Fruit fly (Drosophila melanogaster) whole organism, embryonic: ENCODE results near the gene GatB.
A peak's percentile ranks its signal among the peaks of the same experiment; 100 is the strongest.

ENCODE experiments used
- ATbp ChIP-seq: fragments of 200-800 bp; sonication (Bioruptor generic); optimal IDR thresholded peaks from 2 replicates; lab custom pipeline; 2017; ENCODE audit warnings: missing biosample characterization, mild to moderate bottlenecking, missing genetic modification characterization, missing genetic modification reagents
- Atf-2 ChIP-seq: fragments of 200-800 bp; sonication (Bioruptor generic); optimal IDR thresholded peaks from 2 replicates; lab custom pipeline; 2016; ENCODE audit warnings: missing biosample characterization, missing genetic modification characterization
- Bteb2 ChIP-seq: fragments of 200-800 bp; sonication (Bioruptor generic); optimal IDR thresholded peaks from 2 replicates; lab custom pipeline; 2016; ENCODE audit warnings: missing biosample characterization, missing genetic modification characterization
- CG10431 ChIP-seq: fragments of 200-800 bp; sonication (Bioruptor generic); optimal IDR thresholded peaks from 3 replicates; lab custom pipeline; 2018; ENCODE audit warnings: missing biosample characterization, mild to moderate bottlenecking, missing genetic modification characterization
- CG10565 ChIP-seq: fragments of 200-800 bp; sonication (Bioruptor generic); optimal IDR thresholded peaks from 3 replicates; lab custom pipeline; 2016; ENCODE audit warnings: missing biosample characterization, mild to moderate bottlenecking, missing genetic modification characterization
- CG12071 ChIP-seq: fragments of 200-800 bp; sonication (Bioruptor generic); optimal IDR thresholded peaks from 3 replicates; lab custom pipeline; 2018; ENCODE audit warnings: missing biosample characterization, mild to moderate bottlenecking, missing genetic modification characterization
- CG12155 ChIP-seq: fragments of 200-800 bp; sonication (Bioruptor generic); optimal IDR thresholded peaks from 3 replicates; lab custom pipeline; 2016; ENCODE audit warnings: missing biosample characterization, missing genetic modification characterization
- CG12942 ChIP-seq: fragments of 200-800 bp; sonication (Bioruptor generic); optimal IDR thresholded peaks from 3 replicates; lab custom pipeline; 2016; ENCODE audit warnings: missing biosample characterization, missing genetic modification characterization
- CG15601 ChIP-seq: fragments of 200-800 bp; sonication (Bioruptor generic); optimal IDR thresholded peaks from 3 replicates; lab custom pipeline; 2019; ENCODE audit warnings: missing biosample characterization, mild to moderate bottlenecking, missing genetic modification characterization, moderate library complexity
- CG1832 ChIP-seq: fragments of 200-800 bp; sonication (Bioruptor generic); optimal IDR thresholded peaks from 2 replicates; lab custom pipeline; 2017; ENCODE audit warnings: missing biosample characterization, mild to moderate bottlenecking, missing genetic modification characterization, inconsistent platforms
- CG30020 ChIP-seq: fragments of 200-800 bp; optimal IDR thresholded peaks from 2 replicates; lab custom pipeline; 2019; ENCODE audit warnings: missing biosample characterization, mild to moderate bottlenecking, missing genetic modification characterization, moderate library complexity
- CG3065 ChIP-seq: fragments of 200-800 bp; sonication (Bioruptor generic); optimal IDR thresholded peaks from 2 replicates; lab custom pipeline; 2016; ENCODE audit warnings: missing biosample characterization, missing genetic modification characterization
- CG3726 ChIP-seq: fragments of 200-800 bp; sonication (Bioruptor generic); IDR thresholded peaks from 3 replicates; pipeline ENCODE4, ENCODE4 v1.3.6; 2022; ENCODE audit warnings: missing biosample characterization, missing genetic modification characterization
- CG5180 ChIP-seq: fragments of 200-800 bp; sonication (Bioruptor generic); optimal IDR thresholded peaks from 3 replicates; lab custom pipeline; 2017; ENCODE audit warnings: missing biosample characterization, missing genetic modification characterization, mild to moderate bottlenecking, moderate library complexity, missing genetic modification reagents
- CG5245 ChIP-seq: fragments of 200-800 bp; sonication (Bioruptor generic); optimal IDR thresholded peaks from 3 replicates; lab custom pipeline; 2016; ENCODE audit warnings: missing biosample characterization, missing genetic modification characterization
- CG7357 ChIP-seq: fragments of 200-800 bp; sonication (Bioruptor generic); IDR thresholded peaks from 3 replicates; pipeline ENCODE4 v1.3.6; 2022; ENCODE audit warnings: missing biosample characterization, missing genetic modification characterization
- CG7928 ChIP-seq: fragments of 200-800 bp; sonication (Bioruptor generic); optimal IDR thresholded peaks from 2 replicates; lab custom pipeline; 2017; ENCODE audit warnings: missing biosample characterization, mild to moderate bottlenecking, missing genetic modification characterization
- CG8388 ChIP-seq: fragments of 200-800 bp; sonication (Bioruptor generic); optimal IDR thresholded peaks from 2 replicates; lab custom pipeline; 2019; ENCODE audit warnings: missing biosample characterization, mild to moderate bottlenecking, missing genetic modification characterization, moderate library complexity
- CG8478 ChIP-seq: fragments of >200 bp; optimal IDR thresholded peaks from 2 replicates; lab custom pipeline; 2018
- CG9876 ChIP-seq: fragments of 200-800 bp; sonication (Bioruptor generic); optimal IDR thresholded peaks from 2 replicates; lab custom pipeline; 2016; ENCODE audit warnings: missing biosample characterization, missing genetic modification characterization
- Drgx ChIP-seq: fragments of 200-800 bp; sonication (Bioruptor generic); IDR thresholded peaks from 2 replicates; pipeline ENCODE4 v1.3.6; 2022; ENCODE audit warnings: missing biosample characterization, missing genetic modification characterization
- Gsc ChIP-seq: fragments of 200-800 bp; sonication (Bioruptor generic); IDR thresholded peaks from 2 replicates; pipeline ENCODE4 v1.3.6; 2022; ENCODE audit warnings: missing biosample characterization, missing genetic modification characterization
- Hr78 ChIP-seq, 2 experiments: fragments of 200-800 bp in 1 of 2; fragments of >200 bp in 1 of 2; sonication (Bioruptor generic) in 1 of 2; optimal IDR thresholded peaks; 2 replicates each; lab custom pipeline; 2017 to 2019; ENCODE audit warnings: missing biosample characterization in 2 of 2, missing genetic modification characterization in 2 of 2, mild to moderate bottlenecking in 1 of 2, moderate library complexity in 1 of 2
- MBD-R2 ChIP-seq: fragments of 200-800 bp; sonication (Bioruptor generic); IDR thresholded peaks from 2 replicates; pipeline ENCODE4 v1.3.6; 2022; ENCODE audit warnings: missing biosample characterization, missing genetic modification characterization
- Max ChIP-seq: fragments of 200-800 bp; sonication (Bioruptor generic); optimal IDR thresholded peaks from 2 replicates; lab custom pipeline; 2016; ENCODE audit warnings: missing biosample characterization, mild to moderate bottlenecking, missing genetic modification characterization
- Myb ChIP-seq: fragments of 200-800 bp; sonication (Bioruptor generic); optimal IDR thresholded peaks from 2 replicates; lab custom pipeline; 2016; ENCODE audit warnings: missing biosample characterization, missing genetic modification characterization
- Sox100B ChIP-seq: fragments of 200-800 bp; sonication (Bioruptor generic); optimal IDR thresholded peaks from 3 replicates; lab custom pipeline; 2018; ENCODE audit warnings: missing biosample characterization, mild to moderate bottlenecking, missing genetic modification characterization
- Sry-β ChIP-seq: fragments of 200-800 bp; sonication (Bioruptor generic); optimal IDR thresholded peaks from 2 replicates; lab custom pipeline; 2018; ENCODE audit warnings: missing biosample characterization, mild to moderate bottlenecking, missing genetic modification characterization, moderate library complexity
- YL-1 ChIP-seq: fragments of 200-800 bp; sonication (Bioruptor generic); optimal IDR thresholded peaks from 3 replicates; lab custom pipeline; 2017; ENCODE audit warnings: missing biosample characterization, mild to moderate bottlenecking, missing genetic modification characterization
- amos ChIP-seq: fragments of 200-800 bp; sonication (Bioruptor generic); IDR thresholded peaks from 2 replicates; pipeline ENCODE4 v1.3.6; 2022; ENCODE audit warnings: missing biosample characterization, missing genetic modification characterization; ENCODE audit not compliant: partially characterized antibody
- cg ChIP-seq: fragments of 200-800 bp; sonication (Bioruptor generic); optimal IDR thresholded peaks from 3 replicates; lab custom pipeline; 2019; ENCODE audit warnings: missing biosample characterization, mild to moderate bottlenecking, missing genetic modification characterization, moderate library complexity
- dimm ChIP-seq: fragments of 200-800 bp; sonication (Bioruptor generic); IDR thresholded peaks from 2 replicates; pipeline ENCODE4 v1.3.6; 2022; ENCODE audit warnings: missing biosample characterization, missing genetic modification characterization
- fd64A ChIP-seq: fragments of 200-800 bp; sonication (Bioruptor generic); optimal IDR thresholded peaks from 3 replicates; lab custom pipeline; 2018; ENCODE audit warnings: missing biosample characterization, mild to moderate bottlenecking, missing genetic modification characterization
- fd96Cb ChIP-seq: fragments of 200-800 bp; sonication (Bioruptor generic); optimal IDR thresholded peaks from 2 replicates; lab custom pipeline; 2018; ENCODE audit warnings: missing biosample characterization, mild to moderate bottlenecking, missing genetic modification characterization, moderate library complexity
- fu2 ChIP-seq: fragments of 200-800 bp; sonication (Bioruptor generic); optimal IDR thresholded peaks from 2 replicates; lab custom pipeline; 2016; ENCODE audit warnings: missing biosample characterization, missing genetic modification characterization
- gsb-n ChIP-seq: fragments of 200-800 bp; sonication (Bioruptor generic); optimal IDR thresholded peaks from 3 replicates; lab custom pipeline; 2018; ENCODE audit warnings: missing biosample characterization, mild to moderate bottlenecking, missing genetic modification characterization
- kay ChIP-seq: fragments of 200-800 bp; sonication (Bioruptor generic); optimal IDR thresholded peaks from 2 replicates; lab custom pipeline; 2016; ENCODE audit warnings: missing biosample characterization, missing genetic modification characterization
- klu ChIP-seq: fragments of 200-800 bp; sonication (Bioruptor generic); IDR thresholded peaks from 2 replicates; pipeline ENCODE4 v1.3.6; 2022; ENCODE audit warnings: missing biosample characterization, missing genetic modification characterization
- knrl ChIP-seq: fragments of 200-800 bp; sonication (Bioruptor generic); IDR thresholded peaks from 3 replicates; pipeline ENCODE4 v1.3.6; 2022; ENCODE audit warnings: missing biosample characterization, missing genetic modification characterization; ENCODE audit not compliant: partially characterized antibody
- nom ChIP-seq: fragments of 200-800 bp; sonication (Bioruptor generic); optimal IDR thresholded peaks from 2 replicates; lab custom pipeline; 2017; ENCODE audit warnings: missing biosample characterization, missing genetic modification characterization, mild to moderate bottlenecking, moderate library complexity, missing genetic modification reagents
- onecut ChIP-seq: fragments of 200-800 bp; sonication (Bioruptor generic); IDR thresholded peaks from 2 replicates; pipeline ENCODE4 v1.3.6; 2022; ENCODE audit warnings: missing biosample characterization, missing genetic modification characterization
- pum ChIP-seq: fragments of 200-800 bp; sonication (Bioruptor generic); optimal IDR thresholded peaks from 2 replicates; lab custom pipeline; 2016; ENCODE audit warnings: missing biosample characterization, missing genetic modification characterization
- pzg ChIP-seq: fragments of 200-800 bp; sonication (Bioruptor generic); optimal IDR thresholded peaks from 3 replicates; lab custom pipeline; 2018; ENCODE audit warnings: missing biosample characterization, mild to moderate bottlenecking, missing genetic modification characterization, moderate library complexity
- rib ChIP-seq: fragments of 200-800 bp; sonication (Bioruptor generic); IDR thresholded peaks from 2 replicates; pipeline ENCODE4 v1.3.6; 2022; ENCODE audit warnings: missing biosample characterization, missing genetic modification characterization
- scrt ChIP-seq: fragments of 200-800 bp; sonication (Bioruptor generic); optimal IDR thresholded peaks from 2 replicates; lab custom pipeline; 2018; ENCODE audit warnings: missing biosample characterization, mild to moderate bottlenecking, missing genetic modification characterization, moderate library complexity
- slp2 ChIP-seq: fragments of 200-800 bp; sonication (Bioruptor generic); optimal IDR thresholded peaks from 2 replicates; lab custom pipeline; 2016; ENCODE audit warnings: missing biosample characterization, missing genetic modification characterization
- tap ChIP-seq: fragments of 200-800 bp; optimal IDR thresholded peaks from 3 replicates; lab custom pipeline; 2019; ENCODE audit warnings: missing biosample characterization, mild to moderate bottlenecking, missing genetic modification characterization, moderate library complexity
- tio ChIP-seq: fragments of 200-800 bp; sonication (Bioruptor generic); optimal IDR thresholded peaks from 2 replicates; lab custom pipeline; 2017; ENCODE audit warnings: missing biosample characterization, missing genetic modification characterization, inconsistent platforms
- wdn ChIP-seq: fragments of 200-800 bp; sonication (Bioruptor generic); IDR thresholded peaks from 2 replicates; pipeline ENCODE4 v1.3.6; 2022; ENCODE audit warnings: missing biosample characterization, missing genetic modification characterization
- zfh1 ChIP-seq: fragments of 200-800 bp; sonication (Bioruptor generic); IDR thresholded peaks from 3 replicates; pipeline ENCODE4 v1.3.6; 2022; ENCODE audit warnings: missing biosample characterization, missing genetic modification characterization
- zfh2 ChIP-seq: fragments of 200-800 bp; sonication (Bioruptor generic); optimal IDR thresholded peaks from 2 replicates; lab custom pipeline; 2016; ENCODE audit warnings: missing biosample characterization, missing genetic modification characterization

Gene GatB

DNA sequence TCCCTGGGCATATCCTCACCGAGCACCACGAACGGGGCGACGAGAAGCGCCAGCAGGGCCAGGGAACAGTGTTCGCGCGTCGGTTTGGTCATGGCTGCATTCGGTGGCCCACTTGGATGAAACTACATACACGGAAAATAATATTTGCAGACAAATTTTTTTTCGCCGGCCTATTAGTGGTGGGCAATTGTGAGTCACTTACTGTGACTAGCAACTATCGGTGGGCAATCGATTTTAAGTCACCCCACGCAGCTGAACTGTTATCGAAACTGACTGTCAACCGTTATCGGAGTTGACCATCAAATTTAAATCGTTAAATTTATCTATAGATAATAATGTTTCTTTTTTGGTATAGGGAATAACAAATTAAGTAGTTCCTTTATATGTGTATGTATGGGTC, 39.3 kb upstream of the GatB start, which contains the start of gene CG5510 (continued):
- no peak for TF ChIP-seq CG3726 (GFP tag; lab: Robert Waterston, UW)
- TF ChIP-seq Drgx (GFP tag; lab: Robert Waterston, UW) = 0 out of 2 replicates have a peak, but pooled peaks have one; percentile 11
- TF ChIP-seq CG12155 (GFP tag; lab: Kevin White, UChicago) = peak; percentile 28
- peak; percentile 28 for TF ChIP-seq CG8388
- TF ChIP-seq CG8478 (lab: Kevin White, UChicago) = no peak
- TF ChIP-seq kay = peak; percentile 87
- TF ChIP-seq fd64A (GFP tag; lab: Kevin White, UChicago) = no peak
- TF ChIP-seq Gsc (GFP tag; lab: Robert Waterston, UW) = no peak
- peak; percentile 24 for TF ChIP-seq fu2
- no peak for TF ChIP-seq CG30020 (tag; lab: Kevin White, UChicago)
- TF ChIP-seq CG10565 = no peak
- no peak for TF ChIP-seq CG7928 (GFP tag; lab: Kevin White, UChicago)
- TF ChIP-seq gsb-n = peak; percentile 13
- peak; percentile 33; the same call in 1 of the 2 replicates for TF ChIP-seq rib
- TF ChIP-seq scrt (GFP tag; lab: Kevin White, UChicago) = peak; percentile 29
- TF ChIP-seq nom = no peak
- TF ChIP-seq tap (tag; lab: Kevin White, UChicago) = no peak
- TF ChIP-seq CG12942 (GFP tag; lab: Kevin White, UChicago) = peak; percentile 26
- no peak for TF ChIP-seq Hr78 (GFP tag; optimal IDR thresholded peaks at IDR 0.05; lab: Kevin White, UChicago)
- peak; percentile 29 for TF ChIP-seq Sry-β
- TF ChIP-seq pzg (GFP tag; lab: Kevin White, UChicago) = peak; percentile 97
- 0 out of 3 replicates have a peak, but pooled peaks have one; percentile 32 for TF ChIP-seq CG7357 (GFP tag; lab: Robert Waterston, UW)
- TF ChIP-seq CG1832 (GFP tag; lab: Kevin White, UChicago) = no peak
- no peak for TF ChIP-seq dimm
- TF ChIP-seq tio (GFP tag; lab: Kevin White, UChicago) = no peak
- no peak for TF ChIP-seq Atf-2 (GFP tag; lab: Kevin White, UChicago)
- peak; percentile 97 for TF ChIP-seq Myb
- no peak for TF ChIP-seq cg
- TF ChIP-seq Bteb2 (GFP tag; lab: Kevin White, UChicago) = peak; percentile 11
- no peak for TF ChIP-seq slp2 (GFP tag; lab: Kevin White, UChicago)
- TF ChIP-seq Sox100B (GFP tag; lab: Kevin White, UChicago) = no peak
- TF ChIP-seq CG5245 (GFP tag; lab: Kevin White, UChicago) = peak; percentile 9
- peak; percentile 86 for TF ChIP-seq YL-1 (GFP tag; lab: Kevin White, UChicago)
- TF ChIP-seq CG15601 (tag; lab: Kevin White, UChicago) = peak; percentile 97
- TF ChIP-seq pum (GFP tag; lab: Kevin White, UChicago) = peak; percentile 52
- TF ChIP-seq zfh2 (GFP tag; lab: Kevin White, UChicago) = peak; percentile 66
- TF ChIP-seq amos (GFP tag; lab: Robert Waterston, UW) = peak; percentile 98
- 0 out of 3 replicates have a peak, but pooled peaks have one; percentile 42 for TF ChIP-seq zfh1 (GFP tag; lab: Robert Waterston, UW)
- TF ChIP-seq CG9876 (GFP tag; lab: Kevin White, UChicago) = peak; percentile 3
- no peak for TF ChIP-seq klu
- peak; percentile 95 for TF ChIP-seq knrl (GFP tag; lab: Robert Waterston, UW)
- TF ChIP-seq MBD-R2 = peak; percentile 98
- no peak for TF ChIP-seq CG5180 (GFP tag; lab: Kevin White, UChicago)
- no peak for TF ChIP-seq CG12071 (GFP tag; lab: Kevin White, UChicago)
- no peak for TF ChIP-seq CG10431 (GFP tag; lab: Kevin White, UChicago)
- TF ChIP-seq onecut (GFP tag; lab: Robert Waterston, UW) = peak; percentile 39; the same call in 1 of the 2 replicates
- TF ChIP-seq CG3065 = no peak
- TF ChIP-seq ATbp = no peak
- no peak for TF ChIP-seq wdn
- peak; percentile 54 for TF ChIP-seq Max
- TF ChIP-seq fd96Cb (tag; lab: Kevin White, UChicago) = no peak
